Fruit fly (Drosophila melanogaster) whole organism: ENCODE data around the gene CG32452.

Experiments
- pan ChIP-seq: fragments of >200 bp; optimal IDR thresholded peaks from 2 replicates; lab custom pipeline; 2017
- psq ChIP-seq: fragments of >200 bp; optimal IDR thresholded peaks from 2 replicates; lab custom pipeline; 2017
- usp ChIP-seq: fragments of >200 bp; optimal IDR thresholded peaks from 2 replicates; lab custom pipeline; 2017; ENCODE audit warnings: missing biosample characterization, missing genetic modification characterization, mixed read lengths

dm6 chr3L:22737732-22738611 lies 20.4 kb downstream of the CG32452 start, which contains the start of gene CG11241:
- no peak for TF ChIP-seq usp (GFP tag; lab: Kevin White, UChicago)
- TF ChIP-seq psq (lab: Kevin White, UChicago), result no peak
- no peak for TF ChIP-seq pan (lab: Kevin White, UChicago)
